Worm (Caenorhabditis elegans) whole organism, young adult: ENCODE results near the gene ttr-33.

Experiments used
- B0035.1 ChIP-seq: sonication (generic microtip); optimal IDR thresholded peaks from 2 replicates; lab custom pipeline; 2016; ENCODE audit warnings: missing genetic modification characterization, mild to moderate bottlenecking, missing compliant biosample characterization, missing genotype, missing genetic modification reagents
- B0261.1 ChIP-seq: sonication (generic microtip); optimal IDR thresholded peaks from 2 replicates; lab custom pipeline; 2016; ENCODE audit warnings: mild to moderate bottlenecking, missing genetic modification characterization, moderate library complexity, missing compliant biosample characterization
- F10E7.11 ChIP-seq: sonication (generic microtip); optimal IDR thresholded peaks from 2 replicates; lab custom pipeline; 2017; ENCODE audit warnings: mild to moderate bottlenecking, missing genetic modification characterization, moderate library complexity, missing compliant biosample characterization
- F37B4.10 ChIP-seq: fragments of 200-800 bp; sonication (Bioruptor generic); IDR thresholded peaks from 2 replicates; pipeline ENCODE4 v1.3.6; 2022; ENCODE audit warnings: missing genetic modification characterization, missing compliant biosample characterization
- F52B5.7 ChIP-seq: sonication (generic microtip); optimal IDR thresholded peaks from 2 replicates; lab custom pipeline; 2016; ENCODE audit warnings: mild to moderate bottlenecking, missing genetic modification characterization, missing compliant biosample characterization
- F57A8.1 ChIP-seq: fragments of 200-800 bp; sonication (Bioruptor generic); optimal IDR thresholded peaks from 2 replicates; lab custom pipeline; 2018; ENCODE audit warnings: mild to moderate bottlenecking, missing genetic modification characterization, moderate library complexity, missing compliant biosample characterization
- K12H6.12 ChIP-seq: fragments of 200-800 bp; sonication (Bioruptor generic); optimal IDR thresholded peaks from 2 replicates; lab custom pipeline; 2018; ENCODE audit warnings: mild to moderate bottlenecking, missing genetic modification characterization, missing compliant biosample characterization
- ama-1 ChIP-seq, 3 experiments: fragments of 150-350 bp in 1 of 3; sonication (generic microtip) in 2 of 3; optimal IDR thresholded peaks; 2 replicates each; lab custom pipeline; 2014 to 2018; ENCODE audit warnings: missing biosample characterization in 2 of 3, missing genetic modification characterization in 2 of 3, missing genetic modification reagents in 2 of 3
- aptf-3 ChIP-seq: fragments of 200-800 bp; sonication (Bioruptor generic); IDR thresholded peaks from 2 replicates; pipeline ENCODE4 v1.3.6; 2022; ENCODE audit warnings: missing genetic modification characterization, missing compliant biosample characterization
- attf-5 ChIP-seq: fragments of 200-800 bp; sonication (Bioruptor generic); optimal IDR thresholded peaks from 2 replicates; lab custom pipeline; 2018; ENCODE audit warnings: mild to moderate bottlenecking, missing genetic modification characterization, missing compliant biosample characterization
- ceh-100 ChIP-seq: fragments of 200-800 bp; sonication (Bioruptor generic); IDR thresholded peaks from 2 replicates; pipeline ENCODE4 v1.3.6; 2022; ENCODE audit warnings: missing genetic modification reagents, missing genetic modification characterization, missing compliant biosample characterization
- ceh-40 ChIP-seq: fragments of 200-800 bp; sonication (Bioruptor generic); IDR thresholded peaks from 2 replicates; pipeline ENCODE4 v1.3.6; 2022; ENCODE audit warnings: missing genetic modification characterization, missing compliant biosample characterization
- chd-7 ChIP-seq: sonication (generic microtip); optimal IDR thresholded peaks from 2 replicates; lab custom pipeline; 2016; ENCODE audit warnings: mild to moderate bottlenecking, missing genetic modification characterization, moderate library complexity, missing compliant biosample characterization
- egl-18 ChIP-seq: fragments of 200-800 bp; sonication (Bioruptor generic); IDR thresholded peaks from 2 replicates; pipeline ENCODE4 v1.3.6; 2022; ENCODE audit warnings: missing genetic modification reagents, missing genetic modification characterization, missing compliant biosample characterization
- egl-44 ChIP-seq: fragments of 200-800 bp; sonication (Bioruptor generic); IDR thresholded peaks from 2 replicates; pipeline ENCODE4 v1.3.6; 2022; ENCODE audit warnings: missing genetic modification reagents, missing genetic modification characterization, missing compliant biosample characterization
- fkh-3 ChIP-seq: sonication (generic microtip); optimal IDR thresholded peaks from 2 replicates; lab custom pipeline; 2016; ENCODE audit warnings: mild to moderate bottlenecking, missing genetic modification characterization, missing compliant biosample characterization
- gei-17 ChIP-seq: fragments of 200-800 bp; sonication (Bioruptor generic); optimal IDR thresholded peaks from 2 replicates; lab custom pipeline; 2018; ENCODE audit warnings: mild to moderate bottlenecking, missing genetic modification characterization, missing compliant biosample characterization
- hmg-1.2 ChIP-seq: fragments of 200-800 bp; sonication (Bioruptor generic); IDR thresholded peaks from 2 replicates; pipeline ENCODE4 v1.3.6; 2022; ENCODE audit warnings: missing genetic modification reagents, missing genetic modification characterization, missing compliant biosample characterization
- hrde-1 ChIP-seq: sonication (generic microtip); optimal IDR thresholded peaks from 2 replicates; lab custom pipeline; 2016; ENCODE audit warnings: missing genetic modification characterization, mild to moderate bottlenecking, missing compliant biosample characterization, moderate library complexity, missing genotype, missing genetic modification reagents, borderline replicate concordance
- hsf-1 ChIP-seq: fragments of 200-800 bp; sonication (Bioruptor generic); IDR thresholded peaks from 2 replicates; pipeline ENCODE4 v1.3.6; 2022; ENCODE audit warnings: missing genetic modification reagents, missing genetic modification characterization, missing compliant biosample characterization
- let-526 ChIP-seq: fragments of 200-800 bp; sonication (Bioruptor generic); IDR thresholded peaks from 2 replicates; pipeline ENCODE4 v1.3.6; 2022; ENCODE audit warnings: missing genetic modification reagents, missing genetic modification characterization, missing compliant biosample characterization
- let-607 ChIP-seq, 2 experiments: fragments of 200-800 bp in 1 of 2; sonication (Bioruptor generic) in 1 of 2; sonication (generic microtip) in 1 of 2; optimal IDR thresholded peaks; 2 replicates each; lab custom pipeline; 2016 to 2018; ENCODE audit warnings: mild to moderate bottlenecking in 2 of 2, missing compliant biosample characterization in 2 of 2, missing genetic modification characterization in 2 of 2, moderate library complexity in 2 of 2, missing genotype in 1 of 2
- lin-40 ChIP-seq: sonication (generic microtip); optimal IDR thresholded peaks from 2 replicates; lab custom pipeline; 2016; ENCODE audit warnings: missing genetic modification characterization, mild to moderate bottlenecking, missing compliant biosample characterization, missing genotype, missing genetic modification reagents
- lsy-27 ChIP-seq: sonication (generic microtip); optimal IDR thresholded peaks from 2 replicates; lab custom pipeline; 2017; ENCODE audit warnings: missing genetic modification characterization, mild to moderate bottlenecking, missing compliant biosample characterization, antibody characterized with exemption, missing genotype, borderline replicate concordance; ENCODE audit not compliant: insufficient read depth
- madf-10 ChIP-seq: sonication (generic microtip); optimal IDR thresholded peaks from 2 replicates; lab custom pipeline; 2016; ENCODE audit warnings: mild to moderate bottlenecking, missing genetic modification characterization, missing compliant biosample characterization
- madf-6 ChIP-seq: fragments of 200-800 bp; sonication (Bioruptor generic); IDR thresholded peaks from 2 replicates; pipeline ENCODE4 v1.3.6; 2022; ENCODE audit warnings: missing genetic modification reagents, missing genetic modification characterization, missing compliant biosample characterization
- madf-8 ChIP-seq: fragments of 200-800 bp; sonication (Bioruptor generic); conservative IDR thresholded peaks from 2 replicates; pipeline ENCODE4 v1.3.6; 2022; ENCODE audit warnings: missing genetic modification reagents, missing genetic modification characterization, missing compliant biosample characterization
- mel-28 ChIP-seq: sonication (generic microtip); optimal IDR thresholded peaks from 2 replicates; lab custom pipeline; 2016; ENCODE audit warnings: borderline replicate concordance, mild to moderate bottlenecking, missing genetic modification characterization, missing compliant biosample characterization
- mes-4 ChIP-seq: sonication (generic microtip); optimal IDR thresholded peaks from 2 replicates; lab custom pipeline; 2016; ENCODE audit warnings: missing genotype, missing genetic modification characterization, missing compliant biosample characterization
- nfyb-1 ChIP-seq: fragments of 200-800 bp; sonication (Bioruptor generic); IDR thresholded peaks from 2 replicates; pipeline ENCODE4 v1.3.6; 2022; ENCODE audit warnings: missing genetic modification reagents, missing genetic modification characterization, missing compliant biosample characterization
- nhr-179 ChIP-seq: sonication (generic microtip); optimal IDR thresholded peaks from 2 replicates; lab custom pipeline; 2016; ENCODE audit warnings: mild to moderate bottlenecking, missing genetic modification characterization, missing compliant biosample characterization
- nhr-27 ChIP-seq: fragments of 200-800 bp; sonication (Bioruptor generic); optimal IDR thresholded peaks from 2 replicates; lab custom pipeline; 2018; ENCODE audit warnings: mild to moderate bottlenecking, missing genetic modification characterization, moderate library complexity, missing compliant biosample characterization
- nhr-80 ChIP-seq: sonication (generic microtip); optimal IDR thresholded peaks from 2 replicates; lab custom pipeline; 2016; ENCODE audit warnings: missing genetic modification characterization, missing compliant biosample characterization
- nhr-90 ChIP-seq: sonication (generic microtip); optimal IDR thresholded peaks from 2 replicates; lab custom pipeline; 2016; ENCODE audit warnings: missing genotype, mild to moderate bottlenecking, missing genetic modification characterization, missing compliant biosample characterization
- sdz-38 ChIP-seq: sonication (generic microtip); optimal IDR thresholded peaks from 2 replicates; lab custom pipeline; 2016; ENCODE audit warnings: missing genotype, missing genetic modification characterization, missing compliant biosample characterization
- snpc-1.1 ChIP-seq: sonication (generic microtip); optimal IDR thresholded peaks from 2 replicates; lab custom pipeline; 2017; ENCODE audit warnings: missing genetic modification characterization, mild to moderate bottlenecking, missing compliant biosample characterization, antibody characterized with exemption, moderate library complexity, missing genotype, missing genetic modification reagents; ENCODE audit not compliant: insufficient read depth
- snpc-1.3 ChIP-seq: sonication (generic microtip); optimal IDR thresholded peaks from 2 replicates; lab custom pipeline; 2017; ENCODE audit warnings: missing genetic modification characterization, mild to moderate bottlenecking, missing compliant biosample characterization, antibody characterized with exemption, moderate library complexity, missing genotype, missing genetic modification reagents; ENCODE audit not compliant: insufficient read depth
- snpc-3.4 ChIP-seq: sonication (generic microtip); optimal IDR thresholded peaks from 2 replicates; lab custom pipeline; 2017; ENCODE audit warnings: missing genetic modification characterization, mild to moderate bottlenecking, missing compliant biosample characterization, antibody characterized with exemption, moderate library complexity, missing genotype, missing genetic modification reagents
- somi-1 ChIP-seq: fragments of 200-800 bp; sonication (Bioruptor generic); optimal IDR thresholded peaks from 2 replicates; lab custom pipeline; 2018; ENCODE audit warnings: mild to moderate bottlenecking, missing genetic modification characterization, missing compliant biosample characterization
- tbp1 ChIP-seq: fragments of 200-800 bp; sonication (Bioruptor generic); optimal IDR thresholded peaks from 2 replicates; lab custom pipeline; 2018; ENCODE audit warnings: mild to moderate bottlenecking, missing genetic modification characterization, missing compliant biosample characterization
- tbx-9 ChIP-seq: sonication (generic microtip); optimal IDR thresholded peaks from 2 replicates; lab custom pipeline; 2016; ENCODE audit warnings: borderline replicate concordance, missing genetic modification characterization, inconsistent platforms, missing compliant biosample characterization
- zfh-2 ChIP-seq: fragments of 200-800 bp; sonication (Bioruptor generic); conservative IDR thresholded peaks from 2 replicates; pipeline ENCODE4 v1.3.6; 2022; ENCODE audit warnings: missing genetic modification reagents, missing genetic modification characterization, missing compliant biosample characterization
- zim-3 ChIP-seq: sonication (generic microtip); optimal IDR thresholded peaks from 2 replicates; lab custom pipeline; 2017; ENCODE audit warnings: mild to moderate bottlenecking, missing genetic modification characterization, moderate library complexity, missing compliant biosample characterization
- ztf-6 ChIP-seq: fragments of 200-800 bp; sonication (Bioruptor generic); IDR thresholded peaks from 2 replicates; pipeline ENCODE4 v1.3.6; 2022; ENCODE audit warnings: missing genetic modification reagents, missing genetic modification characterization, missing compliant biosample characterization

ttr-33 gene

ce11 chrV:7863020-7863523 is 25.4 kb upstream of the ttr-33 start, which contains the start of gene C37C3.10 (continued):
- TF ChIP-seq snpc-1.3 (tag; lab: Kevin White, UChicago), result no peak
- no peak for TF ChIP-seq mel-28 (tag; lab: Kevin White, UChicago)
- no peak for TF ChIP-seq attf-5 (GFP tag; lab: Kevin White, UChicago)
- TF ChIP-seq gei-17, result no peak
- TF ChIP-seq, all 124 proteins: peak for 0

DNA sequence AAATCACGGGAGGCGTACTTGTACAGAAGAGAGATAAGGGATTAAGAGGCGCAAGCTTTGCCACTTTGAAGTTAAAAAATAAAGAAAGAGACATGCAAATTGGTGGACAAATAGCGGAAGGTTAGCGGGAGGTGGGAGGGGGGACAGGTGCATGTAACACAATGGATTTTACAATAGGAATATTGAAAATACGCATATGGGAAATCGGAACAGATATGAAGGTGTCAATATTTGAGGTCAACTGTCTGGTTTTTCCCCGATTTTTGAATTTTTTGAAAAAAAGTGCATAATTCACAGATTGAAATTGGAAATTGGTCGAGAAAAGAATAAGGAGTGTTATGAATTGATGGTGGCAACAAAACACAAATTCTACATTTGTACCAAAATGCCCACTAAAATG is 24.1 kb upstream of the ttr-33 start, which contains the start of gene C37C3.17:
TSS of gene C37C3.17 (minus strand) at position 101 of the 400 bp plus-strand sequence.
- TF ChIP-seq nhr-179 (tag; lab: Kevin White, UChicago) (no peak), egl-18 (GFP tag; lab: Robert Waterston, UW) (no peak), B0035.1 (tag; lab: Kevin White, UChicago) (no peak), F10E7.11 (tag; lab: Kevin White, UChicago) (no peak), ztf-6 (no peak), attf-5 (GFP tag; lab: Kevin White, UChicago) (no peak), let-607 (tag; optimal IDR thresholded peaks at IDR 0.05; lab: Kevin White, UChicago) (no peak), sdz-38 (tag; lab: Kevin White, UChicago) (no peak), ceh-100 (no peak), madf-10 (no peak), nhr-27 (no peak), zfh-2 (GFP tag; lab: Robert Waterston, UW) (no peak), zim-3 (no peak), nfyb-1 (GFP tag; lab: Robert Waterston, UW) (no peak), F37B4.10 (no peak), somi-1 (GFP tag; lab: Kevin White, UChicago) (no peak)
- TF ChIP-seq, all 124 proteins: peak for 0

ce11 chrV:7857931-7858330 is 20.2 kb upstream of the ttr-33 start, which contains the start of gene C37C3.1:
Gene C37C3.1 (plus strand): TSS chrV:7857963.
- TF ChIP-seq lsy-27 (tag; lab: Kevin White, UChicago) (no peak), madf-8 (GFP tag; lab: Robert Waterston, UW) (no peak), fkh-3 (tag; lab: Kevin White, UChicago) (no peak), nhr-90 (no peak), mes-4 (tag; lab: Kevin White, UChicago) (peak; percentile 3), ceh-40 (GFP tag; lab: Robert Waterston, UW) (no peak), hsf-1 (GFP tag; lab: Robert Waterston, UW) (peak; percentile 76), zfh-2 (GFP tag; lab: Robert Waterston, UW) (no peak), hrde-1 (tag; lab: Kevin White, UChicago) (peak; percentile 75), chd-7 (peak; percentile 75), ama-1 (optimal IDR thresholded peaks at IDR 0.05; lab: Kevin White, UChicago) (peak; percentile 65), ama-1 (GFP tag; optimal IDR thresholded peaks at IDR 0.05; lab: Kevin White, UChicago) (peak in 1 of 2 experiments; percentile 50), egl-44 (GFP tag; lab: Robert Waterston, UW) (no peak), nhr-80 (tag; lab: Kevin White, UChicago) (no peak), F52B5.7 (tag; lab: Kevin White, UChicago) (no peak), tbx-9 (tag; lab: Kevin White, UChicago) (no peak), snpc-3.4 (tag; lab: Kevin White, UChicago) (no peak), F57A8.1 (no peak), hmg-1.2 (0 out of 2 replicates have a peak, but pooled peaks have one; percentile 8), tbp1 (GFP tag; lab: Kevin White, UChicago) (peak; percentile 12), aptf-3 (GFP tag; lab: Robert Waterston, UW) (no peak), B0261.1 (tag; lab: Kevin White, UChicago) (no peak), snpc-1.1 (tag; lab: Kevin White, UChicago) (peak; percentile 1), madf-6 (GFP tag; lab: Robert Waterston, UW) (peak; percentile 45), attf-5 (GFP tag; lab: Kevin White, UChicago) (no peak), lin-40 (tag; lab: Kevin White, UChicago) (peak; percentile 3), let-526 (GFP tag; lab: Robert Waterston, UW) (0 out of 2 replicates have a peak, but pooled peaks have one; percentile 9), K12H6.12 (tag; lab: Kevin White, UChicago) (no peak)
